Worm (Caenorhabditis elegans) whole organism, L2 larva: ENCODE data around the gene asna-1.

Experiments
- C34F6.9 ChIP-seq: fragments of 150-350 bp; optimal IDR thresholded peaks from 2 replicates; lab custom pipeline; 2014; ENCODE audit warnings: missing biosample characterization, missing genetic modification characterization
- F13H6.1 ChIP-seq: sonication (generic microtip); optimal IDR thresholded peaks from 2 replicates; lab custom pipeline; 2016; ENCODE audit warnings: missing genetic modification characterization, missing compliant biosample characterization
- R02D3.7 ChIP-seq: fragments of 150-350 bp; optimal IDR thresholded peaks from 2 replicates; lab custom pipeline; 2014; ENCODE audit warnings: missing biosample characterization, missing genetic modification characterization
- Y55F3AM.14 ChIP-seq: fragments of 200-800 bp; sonication (Bioruptor generic); optimal IDR thresholded peaks from 2 replicates; lab custom pipeline; 2018; ENCODE audit warnings: mild to moderate bottlenecking, missing genetic modification characterization, missing compliant biosample characterization
- ZK546.5 ChIP-seq: sonication (generic microtip); optimal IDR thresholded peaks from 2 replicates; lab custom pipeline; 2017; ENCODE audit warnings: missing biosample characterization, missing genetic modification characterization
- alr-1 ChIP-seq: fragments of 150-350 bp; optimal IDR thresholded peaks from 2 replicates; lab custom pipeline; 2014; ENCODE audit warnings: missing biosample characterization, missing genetic modification characterization
- aly-2 ChIP-seq: fragments of 150-350 bp; optimal IDR thresholded peaks from 2 replicates; lab custom pipeline; 2014; ENCODE audit warnings: missing biosample characterization, missing genetic modification characterization
- ama-1 ChIP-seq: fragments of 150-350 bp; optimal IDR thresholded peaks from 2 replicates; lab custom pipeline; 2018; ENCODE audit warnings: inconsistent platforms
- blmp-1 ChIP-seq: sonication (generic microtip); optimal IDR thresholded peaks from 2 replicates; lab custom pipeline; 2017; ENCODE audit warnings: missing genetic modification characterization, mild to moderate bottlenecking, missing compliant biosample characterization, antibody characterized with exemption, moderate library complexity; ENCODE audit not compliant: insufficient read depth
- ceh-16 ChIP-seq: fragments of 150-350 bp; optimal IDR thresholded peaks from 2 replicates; lab custom pipeline; 2014; ENCODE audit warnings: missing biosample characterization, missing genetic modification characterization
- ceh-82 ChIP-seq: fragments of 150-350 bp; optimal IDR thresholded peaks from 2 replicates; lab custom pipeline; 2014; ENCODE audit warnings: missing biosample characterization, missing genetic modification characterization
- crh-2 ChIP-seq: sonication (generic microtip); optimal IDR thresholded peaks from 2 replicates; lab custom pipeline; 2017; ENCODE audit warnings: missing biosample characterization, missing genetic modification characterization
- dmd-4 ChIP-seq: sonication (generic microtip); optimal IDR thresholded peaks from 2 replicates; lab custom pipeline; 2017; ENCODE audit warnings: missing biosample characterization, missing genetic modification characterization
- elt-1 ChIP-seq: fragments of 150-350 bp; optimal IDR thresholded peaks from 2 replicates; lab custom pipeline; 2014; ENCODE audit warnings: missing biosample characterization, missing genetic modification characterization
- elt-3 ChIP-seq: sonication (generic microtip); optimal IDR thresholded peaks from 2 replicates; lab custom pipeline; 2017; ENCODE audit warnings: missing biosample characterization, missing genetic modification characterization
- fos-1 ChIP-seq: fragments of 150-350 bp; optimal IDR thresholded peaks from 2 replicates; lab custom pipeline; 2014; ENCODE audit warnings: missing biosample characterization, missing genetic modification characterization
- lin-11 ChIP-seq: fragments of 150-350 bp; sonication (generic microtip); optimal IDR thresholded peaks from 2 replicates; lab custom pipeline; 2014; ENCODE audit warnings: missing biosample characterization, missing genetic modification characterization, inconsistent platforms, mixed read lengths
- lin-13 ChIP-seq: fragments of 150-350 bp; optimal IDR thresholded peaks from 2 replicates; lab custom pipeline; 2014; ENCODE audit warnings: missing biosample characterization, missing genetic modification reagents, missing genetic modification characterization
- lin-39 ChIP-seq: fragments of 150-350 bp; optimal IDR thresholded peaks from 2 replicates; lab custom pipeline; 2014; ENCODE audit warnings: missing biosample characterization, missing genetic modification reagents, missing genetic modification characterization
- lsy-2 ChIP-seq, 2 experiments: fragments of 150-350 bp in 1 of 2; sonication (generic microtip) in 1 of 2; optimal IDR thresholded peaks; 2 replicates each; lab custom pipeline; 2014 to 2017; ENCODE audit warnings: missing biosample characterization in 2 of 2, missing genetic modification characterization in 2 of 2
- mab-5 ChIP-seq: fragments of 150-350 bp; optimal IDR thresholded peaks from 2 replicates; lab custom pipeline; 2014; ENCODE audit warnings: missing biosample characterization, missing genetic modification characterization
- mbf-1 ChIP-seq: sonication (generic microtip); optimal IDR thresholded peaks from 2 replicates; lab custom pipeline; 2017; ENCODE audit warnings: missing biosample characterization, missing genetic modification characterization
- nhr-10 ChIP-seq: sonication (generic microtip); optimal IDR thresholded peaks from 2 replicates; lab custom pipeline; 2017; ENCODE audit warnings: missing biosample characterization, missing genetic modification characterization
- nhr-11 ChIP-seq: fragments of 150-350 bp; optimal IDR thresholded peaks from 2 replicates; lab custom pipeline; 2014; ENCODE audit warnings: missing biosample characterization, missing genetic modification characterization
- nhr-12 ChIP-seq: fragments of 150-350 bp; optimal IDR thresholded peaks from 2 replicates; lab custom pipeline; 2014; ENCODE audit warnings: missing biosample characterization, missing genetic modification characterization
- nhr-129 ChIP-seq: fragments of 150-350 bp; optimal IDR thresholded peaks from 2 replicates; lab custom pipeline; 2014; ENCODE audit warnings: missing biosample characterization, missing genetic modification characterization
- nhr-21 ChIP-seq: fragments of 150-350 bp; optimal IDR thresholded peaks from 2 replicates; lab custom pipeline; 2014; ENCODE audit warnings: missing biosample characterization, missing genetic modification characterization
- nhr-25 ChIP-seq: fragments of 150-350 bp; sonication (generic microtip); optimal IDR thresholded peaks from 3 replicates; lab custom pipeline; 2014; ENCODE audit warnings: missing biosample characterization, missing genetic modification characterization
- nhr-6 ChIP-seq: fragments of 150-350 bp; optimal IDR thresholded peaks from 2 replicates; lab custom pipeline; 2014; ENCODE audit warnings: missing biosample characterization, missing genetic modification characterization
- peb-1 ChIP-seq: fragments of 150-350 bp; optimal IDR thresholded peaks from 2 replicates; lab custom pipeline; 2014; ENCODE audit warnings: missing biosample characterization, missing genetic modification characterization
- sem-4 ChIP-seq: fragments of 150-350 bp; optimal IDR thresholded peaks from 2 replicates; lab custom pipeline; 2014; ENCODE audit warnings: missing biosample characterization, missing genetic modification reagents, missing genetic modification characterization
- skn-1 ChIP-seq: sonication (generic microtip); optimal IDR thresholded peaks from 2 replicates; lab custom pipeline; 2017; ENCODE audit warnings: missing biosample characterization, missing genetic modification characterization
- sma-3 ChIP-seq: sonication (generic microtip); optimal IDR thresholded peaks from 2 replicates; lab custom pipeline; 2016; ENCODE audit warnings: missing genetic modification reagents, missing genetic modification characterization, missing compliant biosample characterization
- sma-9 ChIP-seq, 2 experiments: fragments of 150-350 bp in 1 of 2; sonication (generic microtip) in 1 of 2; optimal IDR thresholded peaks; 2 replicates each; lab custom pipeline; 2014 to 2016; ENCODE audit warnings: missing genetic modification characterization in 2 of 2, mild to moderate bottlenecking in 1 of 2, missing biosample characterization in 1 of 2, missing compliant biosample characterization in 1 of 2, missing genetic modification reagents in 1 of 2, moderate library complexity in 1 of 2
- snpc-4 ChIP-seq: fragments of 150-350 bp; optimal IDR thresholded peaks from 2 replicates; lab custom pipeline; 2014; ENCODE audit warnings: missing biosample characterization, missing genetic modification characterization
- unc-39 ChIP-seq: fragments of 150-350 bp; optimal IDR thresholded peaks from 2 replicates; lab custom pipeline; 2014; ENCODE audit warnings: missing biosample characterization, missing genetic modification characterization
- unc-55 ChIP-seq: fragments of 150-350 bp; sonication (generic microtip); optimal IDR thresholded peaks from 3 replicates; lab custom pipeline; 2014; ENCODE audit warnings: missing biosample characterization, missing genetic modification reagents, missing genetic modification characterization
- unc-62 ChIP-seq: fragments of 150-350 bp; optimal IDR thresholded peaks from 2 replicates; lab custom pipeline; 2014; ENCODE audit warnings: missing biosample characterization, missing genetic modification reagents, missing genetic modification characterization
- zag-1 ChIP-seq: fragments of 150-350 bp; optimal IDR thresholded peaks from 2 replicates; lab custom pipeline; 2014; ENCODE audit warnings: missing biosample characterization, missing genetic modification characterization
- ztf-1 ChIP-seq: fragments of 200-800 bp; sonication (Bioruptor generic); conservative IDR thresholded peaks from 2 replicates; pipeline ENCODE4 v1.3.6; 2022; ENCODE audit warnings: missing genetic modification characterization, missing compliant biosample characterization
- ztf-11 ChIP-seq: sonication (generic microtip); optimal IDR thresholded peaks from 2 replicates; lab custom pipeline; 2017; ENCODE audit warnings: missing biosample characterization, missing genetic modification characterization
- ztf-4 ChIP-seq: fragments of 150-350 bp; optimal IDR thresholded peaks from 2 replicates; lab custom pipeline; 2014; ENCODE audit warnings: missing biosample characterization, missing genetic modification characterization

asna-1 gene

DNA sequence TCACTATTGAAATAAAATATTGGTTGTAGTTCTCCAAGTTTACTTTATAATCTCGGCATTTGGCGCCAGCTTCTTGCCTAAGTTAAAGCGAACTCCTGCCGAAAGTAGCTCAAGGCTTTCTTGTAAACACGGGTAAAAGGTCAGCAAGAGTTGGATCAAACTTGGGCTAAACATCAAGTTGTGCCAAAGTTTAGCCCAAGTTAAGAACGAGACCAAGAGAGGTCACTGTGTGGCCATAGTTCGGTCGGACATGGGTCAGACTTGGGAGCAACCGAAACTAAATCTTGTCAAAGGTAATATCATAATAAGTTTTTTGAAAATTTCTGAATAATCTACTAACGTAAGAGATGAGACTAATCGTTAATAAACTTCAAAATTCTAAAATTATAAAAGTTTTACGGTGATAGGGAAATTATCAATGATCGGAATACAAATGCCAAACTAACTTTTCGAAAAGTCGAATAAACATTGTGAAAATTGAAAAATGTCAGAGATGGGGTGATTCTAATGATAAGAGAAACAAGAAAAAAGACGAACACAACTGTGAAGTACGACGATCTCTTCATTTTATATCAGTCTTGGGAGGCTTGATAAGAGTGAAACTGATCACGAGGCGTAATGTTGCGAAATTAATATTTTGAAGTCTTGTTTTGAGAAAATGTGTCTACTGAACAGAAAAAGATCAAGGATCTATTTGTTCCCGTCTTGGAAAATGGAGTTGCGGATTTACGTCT lies 26.8 kb upstream of the asna-1 start (continued):
- TF ChIP-seq ceh-16 (tag; lab: Kevin White, UChicago) = no peak
- TF ChIP-seq crh-2 = peak; percentile 78
- TF ChIP-seq nhr-25 (tag; lab: Kevin White, UChicago) = peak; percentile 45
- TF ChIP-seq nhr-10 (tag; lab: Kevin White, UChicago) = no peak

DNA sequence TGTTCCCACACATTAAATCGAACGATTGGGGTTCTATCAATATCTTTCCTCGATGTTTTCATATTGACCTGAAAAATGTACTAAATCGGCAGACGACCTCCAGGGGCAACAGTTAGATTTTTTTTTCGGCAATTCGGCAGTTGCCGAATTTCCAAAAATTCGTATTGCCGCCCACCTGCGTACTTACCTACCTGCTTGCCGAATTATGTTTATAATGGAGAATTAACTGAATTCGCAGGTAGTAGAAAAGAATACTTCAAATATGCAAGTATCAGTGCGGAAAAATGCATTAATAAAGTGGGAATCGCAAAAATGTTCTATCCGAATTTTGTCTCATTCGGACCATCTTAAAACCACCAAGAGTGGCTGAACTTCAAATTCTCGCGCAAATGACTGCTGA lies 25.2 kb upstream of the asna-1 start:
- TF ChIP-seq nhr-12 (tag; lab: Kevin White, UChicago) (no peak), nhr-6 (tag; lab: Kevin White, UChicago) (no peak), nhr-25 (tag; lab: Kevin White, UChicago) (no peak), sma-3 (GFP tag; lab: Kevin White, UChicago) (no peak), ZK546.5 (no peak), Y55F3AM.14 (GFP tag; lab: Kevin White, UChicago) (no peak)
- TF ChIP-seq, all 48 proteins: peak for 0

DNA sequence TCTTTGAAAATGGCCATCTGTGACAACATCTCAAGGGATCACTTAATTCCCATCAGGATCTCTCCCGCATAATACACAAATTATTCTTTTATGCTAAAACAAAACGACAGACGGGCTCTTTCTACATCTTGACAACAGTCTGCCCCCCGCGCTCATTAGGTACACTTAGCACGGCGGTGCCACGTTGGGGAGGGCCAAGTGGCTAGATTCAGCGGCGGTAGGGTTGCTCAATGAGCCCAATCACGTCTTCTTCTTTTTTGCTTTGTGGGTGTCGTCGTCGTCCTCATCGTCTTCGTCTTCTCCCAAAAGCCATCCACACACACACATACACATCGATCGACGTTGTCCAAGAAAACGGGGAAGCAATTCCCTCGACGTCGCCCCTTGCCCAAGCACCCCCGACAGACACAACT lies 21.8 kb upstream of the asna-1 start:
- no peak for TF ChIP-seq mbf-1
- TF ChIP-seq blmp-1 (tag; lab: Kevin White, UChicago) = no peak
- TF ChIP-seq unc-55 (GFP tag; lab: Kevin White, UChicago) = peak; percentile 15
- TF ChIP-seq Y55F3AM.14 (GFP tag; lab: Kevin White, UChicago) = peak; percentile 37
- TF ChIP-seq ztf-1 (GFP tag; lab: Robert Waterston, UW) = 0 out of 2 replicates have a peak, but pooled peaks have one; percentile 43
- TF ChIP-seq unc-39 (tag; lab: Kevin White, UChicago) = no peak
- TF ChIP-seq lin-39 (tag; lab: Kevin White, UChicago) = peak; percentile 34
- TF ChIP-seq lsy-2 (tag; optimal IDR thresholded peaks at IDR 0.05; lab: Kevin White, UChicago) = no peak
- TF ChIP-seq ama-1 (lab: Kevin White, UChicago) = no peak
- TF ChIP-seq crh-2 = peak; percentile 18
- TF ChIP-seq sma-3 (GFP tag; lab: Kevin White, UChicago) = no peak
- peak; percentile 55 for TF ChIP-seq zag-1 (tag; lab: Kevin White, UChicago)
- TF ChIP-seq, all 48 proteins: peak for 6

DNA sequence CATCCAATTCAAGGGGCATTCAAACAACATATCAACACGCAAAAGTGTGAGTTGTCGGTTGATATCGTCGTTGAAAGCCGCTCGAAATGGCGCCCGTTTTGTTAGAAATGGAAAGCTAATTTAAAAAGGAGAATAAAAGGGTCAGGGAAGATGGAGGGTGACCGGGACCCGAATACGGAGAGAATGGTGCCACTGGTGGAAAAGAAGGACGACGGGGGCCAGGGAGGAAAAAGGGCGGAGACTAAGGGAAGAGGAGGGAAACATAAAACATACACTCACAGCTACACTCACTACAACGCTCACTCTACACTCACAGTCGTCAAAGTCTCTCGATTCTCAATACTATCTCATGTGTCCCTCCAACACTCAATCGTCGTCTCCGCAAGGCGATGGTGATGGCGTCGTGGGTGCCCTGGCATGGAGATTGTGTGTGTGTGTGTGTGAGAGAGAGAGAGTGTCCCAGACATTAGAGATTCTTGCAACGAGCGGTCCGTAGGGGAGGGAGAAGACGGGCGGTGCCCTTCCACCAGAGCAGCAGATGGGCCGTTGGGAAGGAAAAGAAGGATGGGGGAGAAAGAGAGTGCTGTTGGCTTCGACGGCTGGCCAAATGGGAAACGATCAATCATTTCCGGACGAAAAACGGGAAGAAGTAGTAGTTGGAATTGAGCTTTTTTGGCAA lies 20.8 kb upstream of the asna-1 start:
- TF ChIP-seq ZK546.5 = no peak
- TF ChIP-seq ztf-1 (GFP tag; lab: Robert Waterston, UW) = no peak
- no peak for TF ChIP-seq snpc-4 (tag; lab: Kevin White, UChicago)
- TF ChIP-seq F13H6.1 = peak; percentile 94
- TF ChIP-seq nhr-10 (tag; lab: Kevin White, UChicago) = no peak
- TF ChIP-seq aly-2 (tag; lab: Kevin White, UChicago) = no peak
- TF ChIP-seq elt-1 (tag; lab: Kevin White, UChicago) = no peak
- peak; percentile 59 for TF ChIP-seq ztf-4 (tag; lab: Kevin White, UChicago)
- TF ChIP-seq ceh-16 (tag; lab: Kevin White, UChicago) = peak; percentile 78
- TF ChIP-seq skn-1 (tag; lab: Kevin White, UChicago) = no peak
- TF ChIP-seq mab-5 (tag; lab: Kevin White, UChicago) = peak; percentile 92
- peak; percentile 11 for TF ChIP-seq blmp-1 (tag; lab: Kevin White, UChicago)
- no peak for TF ChIP-seq dmd-4 (tag; lab: Kevin White, UChicago)
- TF ChIP-seq unc-62 (GFP tag; lab: Kevin White, UChicago) = no peak
- TF ChIP-seq lin-39 (tag; lab: Kevin White, UChicago) = peak; percentile 95
- TF ChIP-seq R02D3.7 (tag; lab: Kevin White, UChicago) = no peak
- no peak for TF ChIP-seq ceh-82 (tag; lab: Kevin White, UChicago)
- peak; percentile 95 for TF ChIP-seq nhr-129 (tag; lab: Kevin White, UChicago)
- TF ChIP-seq lin-13 (GFP tag; lab: Kevin White, UChicago) = peak; percentile 76
- peak; percentile 20 for TF ChIP-seq nhr-21
- TF ChIP-seq nhr-25 (tag; lab: Kevin White, UChicago) = peak; percentile 61
- TF ChIP-seq Y55F3AM.14 (GFP tag; lab: Kevin White, UChicago) = peak; percentile 20
- peak; percentile 68 for TF ChIP-seq crh-2
- TF ChIP-seq lsy-2 (tag; optimal IDR thresholded peaks at IDR 0.05; lab: Kevin White, UChicago) = peak; percentile 70 to 86
- TF ChIP-seq peb-1 (tag; lab: Kevin White, UChicago) = no peak
- peak; percentile 90 for TF ChIP-seq C34F6.9 (tag; lab: Kevin White, UChicago)
- TF ChIP-seq elt-3 (tag; lab: Kevin White, UChicago) = no peak
- peak; percentile 53 for TF ChIP-seq fos-1 (tag; lab: Kevin White, UChicago)
- peak; percentile 91 for TF ChIP-seq sem-4 (tag; lab: Kevin White, UChicago)
- TF ChIP-seq alr-1 = no peak
- TF ChIP-seq ama-1 (lab: Kevin White, UChicago) = peak; percentile 92
- TF ChIP-seq zag-1 (tag; lab: Kevin White, UChicago) = peak; percentile 95
- peak; percentile 76 for TF ChIP-seq sma-9 (GFP tag; optimal IDR thresholded peaks at IDR 0.05; lab: Kevin White, UChicago)
- TF ChIP-seq sma-9 (tag; optimal IDR thresholded peaks at IDR 0.05; lab: Kevin White, UChicago) = no peak
- peak; percentile 68 for TF ChIP-seq lin-11 (tag; lab: Kevin White, UChicago)
- no peak for TF ChIP-seq mbf-1
- no peak for TF ChIP-seq nhr-11 (tag; lab: Kevin White, UChicago)
- TF ChIP-seq ztf-11 = no peak
